Fruit fly (Drosophila melanogaster) whole organism, embryonic: Measurements from ENCODE around the gene P5CDh2.

Source experiments
- Atf3 ChIP-seq: fragments of 200-800 bp; sonication (Bioruptor generic); optimal IDR thresholded peaks from 3 replicates; lab custom pipeline; 2016; ENCODE audit warnings: missing biosample characterization, missing genetic modification characterization
- B-H1 ChIP-seq: fragments of 200-800 bp; sonication (Bioruptor generic); IDR thresholded peaks from 3 replicates; pipeline ENCODE4 v1.3.6; 2022; ENCODE audit warnings: missing biosample characterization, missing genetic modification characterization
- CG10147 ChIP-seq: fragments of 200-800 bp; sonication (Bioruptor generic); optimal IDR thresholded peaks from 2 replicates; lab custom pipeline; 2019; ENCODE audit warnings: missing biosample characterization, mild to moderate bottlenecking, missing genetic modification characterization, moderate library complexity
- CG10321 ChIP-seq: fragments of 200-800 bp; sonication (Bioruptor generic); IDR thresholded peaks from 2 replicates; pipeline ENCODE4 v1.3.6; 2022; ENCODE audit warnings: missing biosample characterization, missing genetic modification characterization
- CG10366 ChIP-seq: fragments of 200-800 bp; sonication (Bioruptor generic); IDR thresholded peaks from 2 replicates; pipeline ENCODE4 v1.3.6; 2022; ENCODE audit warnings: missing biosample characterization, missing genetic modification characterization
- CG11456 ChIP-seq: fragments of 200-800 bp; sonication (Bioruptor generic); IDR thresholded peaks from 3 replicates; pipeline ENCODE4 v1.3.6; 2022; ENCODE audit warnings: missing biosample characterization, missing genetic modification characterization
- CG12659 ChIP-seq: fragments of 200-800 bp; sonication (Bioruptor generic); optimal IDR thresholded peaks from 3 replicates; lab custom pipeline; 2017; ENCODE audit warnings: mild to moderate bottlenecking, missing biosample characterization, missing genetic modification reagents, missing genetic modification characterization
- CG15011 ChIP-seq: fragments of 200-800 bp; sonication (Bioruptor generic); optimal IDR thresholded peaks from 3 replicates; lab custom pipeline; 2018; ENCODE audit warnings: missing biosample characterization, mild to moderate bottlenecking, missing genetic modification characterization
- CG1602 ChIP-seq: fragments of 200-800 bp; sonication (Bioruptor generic); optimal IDR thresholded peaks from 3 replicates; lab custom pipeline; 2016; ENCODE audit warnings: missing biosample characterization, missing genetic modification characterization
- CG16813 ChIP-seq: fragments of 200-800 bp; sonication (Bioruptor generic); IDR thresholded peaks from 3 replicates; pipeline ENCODE4 v1.3.6; 2022; ENCODE audit warnings: missing biosample characterization, missing genetic modification characterization; ENCODE audit not compliant: partially characterized antibody
- CG17186 ChIP-seq: fragments of 200-800 bp; sonication (Bioruptor generic); optimal IDR thresholded peaks from 3 replicates; lab custom pipeline; 2017; ENCODE audit warnings: missing biosample characterization, missing genetic modification reagents, missing genetic modification characterization
- CG2129 ChIP-seq: fragments of 200-800 bp; sonication (Bioruptor generic); IDR thresholded peaks from 2 replicates; pipeline ENCODE4 v1.3.6; 2022; ENCODE audit warnings: missing biosample characterization, missing genetic modification characterization; ENCODE audit not compliant: partially characterized antibody
- CG31441 ChIP-seq: fragments of 200-800 bp; sonication (Bioruptor generic); IDR thresholded peaks from 2 replicates; pipeline ENCODE4 v1.3.6; 2022; ENCODE audit warnings: missing biosample characterization, missing genetic modification characterization
- CG3847 ChIP-seq: fragments of 200-800 bp; sonication (Bioruptor generic); IDR thresholded peaks from 2 replicates; pipeline ENCODE4 v1.3.6; 2022; ENCODE audit warnings: missing biosample characterization, missing genetic modification characterization
- CG4404 ChIP-seq: fragments of 200-800 bp; sonication (Bioruptor generic); IDR thresholded peaks from 2 replicates; pipeline ENCODE4 v1.3.6; 2022; ENCODE audit warnings: missing biosample characterization, missing genetic modification characterization
- CG7357 ChIP-seq: fragments of 200-800 bp; sonication (Bioruptor generic); IDR thresholded peaks from 3 replicates; pipeline ENCODE4 v1.3.6; 2022; ENCODE audit warnings: missing biosample characterization, missing genetic modification characterization
- Dfd ChIP-seq, 2 experiments: fragments of >200 bp; optimal IDR thresholded peaks; 2 replicates each; lab custom pipeline; 2017; ENCODE audit warnings: missing biosample characterization in 2 of 2, missing genetic modification characterization in 2 of 2
- Dll ChIP-seq: fragments of 200-800 bp; sonication (Bioruptor generic); IDR thresholded peaks from 4 replicates; pipeline ENCODE4 v1.3.6; 2022; ENCODE audit warnings: missing biosample characterization, missing genetic modification characterization; ENCODE audit not compliant: partially characterized antibody
- Drgx ChIP-seq: fragments of 200-800 bp; sonication (Bioruptor generic); IDR thresholded peaks from 2 replicates; pipeline ENCODE4 v1.3.6; 2022; ENCODE audit warnings: missing biosample characterization, missing genetic modification characterization
- E2f2 ChIP-seq: fragments of 200-800 bp; sonication (Bioruptor generic); IDR thresholded peaks from 2 replicates; pipeline ENCODE4 v1.3.6; 2022; ENCODE audit warnings: missing biosample characterization, missing genetic modification characterization
- Ets97D ChIP-seq: fragments of 200-800 bp; sonication (Bioruptor generic); optimal IDR thresholded peaks from 3 replicates; lab custom pipeline; 2016; ENCODE audit warnings: missing biosample characterization, missing genetic modification characterization
- Gsc ChIP-seq: fragments of 200-800 bp; sonication (Bioruptor generic); IDR thresholded peaks from 2 replicates; pipeline ENCODE4 v1.3.6; 2022; ENCODE audit warnings: missing biosample characterization, missing genetic modification characterization
- Hr78 ChIP-seq, 2 experiments: fragments of 200-800 bp in 1 of 2; fragments of >200 bp in 1 of 2; sonication (Bioruptor generic) in 1 of 2; optimal IDR thresholded peaks; 2 replicates each; lab custom pipeline; 2017 to 2019; ENCODE audit warnings: missing biosample characterization in 2 of 2, missing genetic modification characterization in 2 of 2, mild to moderate bottlenecking in 1 of 2, moderate library complexity in 1 of 2
- Jarid2 ChIP-seq: fragments of 200-800 bp; sonication (Bioruptor generic); optimal IDR thresholded peaks from 3 replicates; lab custom pipeline; 2017; ENCODE audit warnings: mild to moderate bottlenecking, missing biosample characterization, missing genetic modification reagents, missing genetic modification characterization
- Meics ChIP-seq: fragments of 200-800 bp; sonication (Bioruptor generic); optimal IDR thresholded peaks from 2 replicates; lab custom pipeline; 2017; ENCODE audit warnings: missing biosample characterization, mild to moderate bottlenecking, missing genetic modification characterization
- NC2α ChIP-seq: fragments of 200-800 bp; sonication (Bioruptor generic); optimal IDR thresholded peaks from 2 replicates; lab custom pipeline; 2016; ENCODE audit warnings: missing biosample characterization, missing genetic modification characterization
- NK7.1 ChIP-seq: fragments of 200-800 bp; sonication (Bioruptor generic); optimal IDR thresholded peaks from 3 replicates; lab custom pipeline; 2016; ENCODE audit warnings: missing biosample characterization, missing genetic modification characterization
- PHDP ChIP-seq: fragments of 200-800 bp; sonication (Bioruptor generic); optimal IDR thresholded peaks from 3 replicates; lab custom pipeline; 2018; ENCODE audit warnings: missing biosample characterization, mild to moderate bottlenecking, missing genetic modification characterization, moderate library complexity
- Taf1 ChIP-seq: fragments of 200-800 bp; sonication (Bioruptor generic); IDR thresholded peaks from 2 replicates; pipeline ENCODE4 v1.3.6; 2022; ENCODE audit warnings: missing biosample characterization, missing genetic modification characterization
- Trl ChIP-seq, 3 experiments: fragments of >200 bp in 2 of 3; fragments of 200-800 bp in 1 of 3; sonication (Bioruptor generic) in 1 of 3; optimal IDR thresholded peaks; 2 replicates in 1 of 3; 3 replicates in 2 of 3; lab custom pipeline; 2016 to 2017; ENCODE audit warnings: missing biosample characterization in 1 of 3, missing genetic modification characterization in 1 of 3
- bcd ChIP-seq: fragments of 200-800 bp; sonication (Bioruptor generic); optimal IDR thresholded peaks from 2 replicates; lab custom pipeline; 2017; ENCODE audit warnings: missing biosample characterization, mild to moderate bottlenecking, missing genetic modification characterization
- bigmax ChIP-seq: fragments of 200-800 bp; sonication (Bioruptor generic); optimal IDR thresholded peaks from 2 replicates; lab custom pipeline; 2018; ENCODE audit warnings: missing biosample characterization, mild to moderate bottlenecking, missing genetic modification characterization
- dm ChIP-seq: fragments of 200-800 bp; sonication (Bioruptor generic); optimal IDR thresholded peaks from 3 replicates; lab custom pipeline; 2016; ENCODE audit warnings: missing biosample characterization, missing genetic modification characterization
- emc ChIP-seq: fragments of 200-800 bp; sonication (Bioruptor generic); optimal IDR thresholded peaks from 2 replicates; lab custom pipeline; 2016; ENCODE audit warnings: missing biosample characterization, missing genetic modification characterization
- ems ChIP-seq: fragments of 200-800 bp; sonication (Bioruptor generic); optimal IDR thresholded peaks from 3 replicates; lab custom pipeline; 2016; ENCODE audit warnings: missing biosample characterization, missing genetic modification characterization
- eve ChIP-seq, 2 experiments: fragments of >200 bp; optimal IDR thresholded peaks; 2 replicates each; lab custom pipeline; 2017; ENCODE audit warnings: missing biosample characterization in 2 of 2, missing genetic modification characterization in 2 of 2
- eyg ChIP-seq: fragments of 200-800 bp; sonication (Bioruptor generic); optimal IDR thresholded peaks from 3 replicates; lab custom pipeline; 2016; ENCODE audit warnings: missing biosample characterization, missing genetic modification characterization
- gcm ChIP-seq: fragments of 200-800 bp; sonication (Bioruptor generic); optimal IDR thresholded peaks from 2 replicates; lab custom pipeline; 2019; ENCODE audit warnings: missing biosample characterization, mild to moderate bottlenecking, missing genetic modification characterization, moderate library complexity
- gt ChIP-seq: fragments of 200-800 bp; sonication (Bioruptor generic); IDR thresholded peaks from 2 replicates; pipeline ENCODE4 v1.3.6; 2022; ENCODE audit warnings: missing biosample characterization, missing genetic modification characterization
- lola ChIP-seq, 3 experiments: fragments of >200 bp in 2 of 3; fragments of 200-800 bp in 1 of 3; sonication (Bioruptor generic) in 1 of 3; optimal IDR thresholded peaks; 2 replicates each; lab custom pipeline; 2017 to 2019; ENCODE audit warnings: missing biosample characterization in 3 of 3, missing genetic modification characterization in 3 of 3, mild to moderate bottlenecking in 1 of 3, moderate library complexity in 1 of 3
- odd ChIP-seq: fragments of 200-800 bp; sonication (Bioruptor generic); optimal IDR thresholded peaks from 2 replicates; lab custom pipeline; 2017; ENCODE audit warnings: missing biosample characterization, mild to moderate bottlenecking, missing genetic modification characterization
- pzg ChIP-seq: fragments of 200-800 bp; sonication (Bioruptor generic); optimal IDR thresholded peaks from 3 replicates; lab custom pipeline; 2018; ENCODE audit warnings: missing biosample characterization, mild to moderate bottlenecking, missing genetic modification characterization, moderate library complexity
- salm ChIP-seq: fragments of 200-800 bp; sonication (Bioruptor generic); optimal IDR thresholded peaks from 2 replicates; lab custom pipeline; 2018; ENCODE audit warnings: missing biosample characterization, mild to moderate bottlenecking, missing genetic modification characterization
- sd ChIP-seq: fragments of 200-800 bp; sonication (Bioruptor generic); optimal IDR thresholded peaks from 3 replicates; lab custom pipeline; 2018; ENCODE audit warnings: missing biosample characterization, mild to moderate bottlenecking, missing genetic modification characterization, moderate library complexity
- sens-2 ChIP-seq: fragments of 200-800 bp; sonication (Bioruptor generic); IDR thresholded peaks from 2 replicates; pipeline ENCODE4 v1.3.6; 2022; ENCODE audit warnings: missing biosample characterization, missing genetic modification characterization
- sqz ChIP-seq: fragments of 200-800 bp; sonication (Bioruptor generic); optimal IDR thresholded peaks from 3 replicates; lab custom pipeline; 2018; ENCODE audit warnings: missing biosample characterization, mild to moderate bottlenecking, missing genetic modification characterization
- tna ChIP-seq: fragments of 200-800 bp; sonication (Bioruptor generic); IDR thresholded peaks from 2 replicates; pipeline ENCODE4 v1.3.6; 2022; ENCODE audit warnings: missing biosample characterization, missing genetic modification characterization; ENCODE audit not compliant: partially characterized antibody
- wdn ChIP-seq: fragments of 200-800 bp; sonication (Bioruptor generic); IDR thresholded peaks from 2 replicates; pipeline ENCODE4 v1.3.6; 2022; ENCODE audit warnings: missing biosample characterization, missing genetic modification characterization

The P5CDh2 gene

dm6 chr3R:21862137-21862850 is 15.4 kb upstream of the P5CDh2 start (continued):
- TF ChIP-seq Dfd (GFP tag; optimal IDR thresholded peaks at IDR 0.05; lab: Kevin White, UChicago) (no peak), CG17186 (GFP tag; lab: Kevin White, UChicago) (peak; percentile 21), Atf3 (GFP tag; lab: Kevin White, UChicago) (peak; percentile 13), CG15011 (GFP tag; lab: Kevin White, UChicago) (no peak), CG2129 (GFP tag; lab: Robert Waterston, UW) (no peak), Meics (peak; percentile 4), gcm (GFP tag; lab: Kevin White, UChicago) (peak; percentile 96), gt (GFP tag; lab: Robert Waterston, UW) (peak; percentile 52), CG16813 (GFP tag; lab: Robert Waterston, UW) (no peak), pzg (GFP tag; lab: Kevin White, UChicago) (no peak), PHDP (peak; percentile 84), sens-2 (GFP tag; lab: Robert Waterston, UW) (peak; percentile 80), sd (tag; lab: Kevin White, UChicago) (peak; percentile 16), lola (GFP tag; optimal IDR thresholded peaks at IDR 0.05; lab: Kevin White, UChicago) (peak in 1 of 3 experiments; percentile 91), E2f2 (GFP tag; lab: Robert Waterston, UW) (peak; percentile 48; the same call in 1 of the 2 replicates), bigmax (GFP tag; lab: Kevin White, UChicago) (no peak), Jarid2 (GFP tag; lab: Kevin White, UChicago) (peak; percentile 11), eve (GFP tag; optimal IDR thresholded peaks at IDR 0.05; lab: Kevin White, UChicago) (peak in 1 of 2 experiments; percentile 96), Drgx (GFP tag; lab: Robert Waterston, UW) (peak; percentile 92), NC2α (GFP tag; lab: Kevin White, UChicago) (no peak), CG10321 (GFP tag; lab: Robert Waterston, UW) (no peak), tna (GFP tag; lab: Robert Waterston, UW) (no peak), CG31441 (GFP tag; lab: Robert Waterston, UW) (peak; percentile 89), Ets97D (GFP tag; lab: Kevin White, UChicago) (no peak), Taf1 (no peak), bcd (GFP tag; lab: Kevin White, UChicago) (peak; percentile 55), Trl (optimal IDR thresholded peaks at IDR 0.05; lab: Kevin White, UChicago) (no peak), Trl (GFP tag; optimal IDR thresholded peaks at IDR 0.05; lab: Kevin White, UChicago) (peak; percentile 58), eyg (GFP tag; lab: Kevin White, UChicago) (no peak), dm (no peak), Gsc (GFP tag; lab: Robert Waterston, UW) (no peak), B-H1 (GFP tag; lab: Robert Waterston, UW) (no peak), CG7357 (peak; percentile 68; the same call in 1 of the 3 replicates), CG4404 (peak; percentile 32; the same call in 1 of the 2 replicates), CG10147 (GFP tag; lab: Kevin White, UChicago) (peak; percentile 60), odd (peak; percentile 68), ems (GFP tag; lab: Kevin White, UChicago) (no peak), sqz (peak; percentile 49), Dll (GFP tag; lab: Robert Waterston, UW) (no peak), emc (GFP tag; lab: Kevin White, UChicago) (no peak), CG11456 (GFP tag; lab: Robert Waterston, UW) (0 out of 3 replicates have a peak, but pooled peaks have one; percentile 57), salm (tag; lab: Kevin White, UChicago) (peak; percentile 86), wdn (GFP tag; lab: Robert Waterston, UW) (no peak), Hr78 (GFP tag; optimal IDR thresholded peaks at IDR 0.05; lab: Kevin White, UChicago) (peak in 1 of 2 experiments; percentile 71), CG1602 (GFP tag; lab: Kevin White, UChicago) (peak; percentile 69), NK7.1 (GFP tag; lab: Kevin White, UChicago) (no peak), CG3847 (GFP tag; lab: Robert Waterston, UW) (peak; percentile 39; the same call in 1 of the 2 replicates), CG12659 (GFP tag; lab: Kevin White, UChicago) (peak; percentile 68), CG10366 (GFP tag; lab: Robert Waterston, UW) (peak; percentile 76)
